Fruit fly (Drosophila melanogaster): ENCODE results near the gene CG15741.

The CG15741 gene

DNA sequence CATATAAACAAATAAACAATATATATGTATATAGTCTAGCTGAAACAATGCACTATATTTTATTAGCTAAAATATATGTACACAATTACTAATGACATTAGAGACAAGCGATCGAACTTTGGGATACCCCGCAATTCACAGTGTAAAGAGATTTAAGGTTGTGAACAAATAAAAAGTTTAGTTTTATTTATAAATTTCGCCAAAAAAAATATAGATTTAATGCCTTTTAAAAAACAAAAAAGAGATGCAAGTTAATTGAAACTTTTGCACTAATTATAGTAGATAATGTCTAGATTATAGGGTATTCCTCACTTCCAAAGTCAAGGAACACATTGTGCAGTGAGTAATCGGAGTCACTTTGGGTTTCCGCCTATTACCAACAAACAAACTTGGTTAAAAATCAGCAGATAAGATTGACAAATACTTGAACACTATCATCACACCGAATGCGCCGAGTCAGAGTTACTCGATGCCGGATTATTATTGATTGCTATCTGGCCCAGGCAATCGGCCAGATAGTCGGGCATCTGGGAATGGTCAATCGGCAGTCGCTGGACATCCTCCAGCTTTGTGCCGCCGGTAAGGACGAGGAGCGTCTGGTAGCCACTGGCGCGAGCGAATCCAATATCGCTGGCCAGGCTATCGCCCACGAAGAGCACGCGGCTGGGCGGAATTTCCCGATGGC, 37.5 kb upstream of the CG15741 start:
- no peak for TF ChIP-seq CG34367 (tag; optimal IDR thresholded peaks at IDR 0.05)
- TF ChIP-seq Ets98B (GFP tag; IDR thresholded peaks at IDR 0.05) = no peak
- no peak for TF ChIP-seq CG17806 (tag; optimal IDR thresholded peaks at IDR 0.05)
- TF ChIP-seq CG15710 (tag; optimal IDR thresholded peaks at IDR 0.05) = no peak
- no peak for TF ChIP-seq fd96Ca (GFP tag; IDR thresholded peaks at IDR 0.05)
- no peak for TF ChIP-seq CG8301 (tag; optimal IDR thresholded peaks at IDR 0.05)
- no peak for TF ChIP-seq rn (GFP tag; IDR thresholded peaks at IDR 0.05)
- TF ChIP-seq Pif1B (GFP tag; optimal IDR thresholded peaks at IDR 0.05) = no peak

dm6 chrX:11873116-11873515, 35.3 kb upstream of the CG15741 start, which contains the start of gene CG15739:
TSS of gene CG15739 (plus strand) at chrX:11873319.
- no peak for TF ChIP-seq CG15710 (tag; optimal IDR thresholded peaks at IDR 0.05)
- no peak for TF ChIP-seq CG32121 (GFP tag; IDR thresholded peaks at IDR 0.05)
- TF ChIP-seq Pif1A (GFP tag; optimal IDR thresholded peaks at IDR 0.05) = no peak
- no peak for TF ChIP-seq Ets98B (GFP tag; IDR thresholded peaks at IDR 0.05)
- no peak for TF ChIP-seq CG12605 (GFP tag; IDR thresholded peaks at IDR 0.05)
- TF ChIP-seq CG8159 (tag; optimal IDR thresholded peaks at IDR 0.05) = no peak
- no peak for TF ChIP-seq Pif1B (GFP tag; optimal IDR thresholded peaks at IDR 0.05)
- TF ChIP-seq CG8301 (tag; optimal IDR thresholded peaks at IDR 0.05) = no peak
- no peak for TF ChIP-seq rn (GFP tag; IDR thresholded peaks at IDR 0.05)
- TF ChIP-seq Snoo (tag; optimal IDR thresholded peaks at IDR 0.05) = no peak
- TF ChIP-seq CG9948 (tag; optimal IDR thresholded peaks at IDR 0.05) = no peak

DNA sequence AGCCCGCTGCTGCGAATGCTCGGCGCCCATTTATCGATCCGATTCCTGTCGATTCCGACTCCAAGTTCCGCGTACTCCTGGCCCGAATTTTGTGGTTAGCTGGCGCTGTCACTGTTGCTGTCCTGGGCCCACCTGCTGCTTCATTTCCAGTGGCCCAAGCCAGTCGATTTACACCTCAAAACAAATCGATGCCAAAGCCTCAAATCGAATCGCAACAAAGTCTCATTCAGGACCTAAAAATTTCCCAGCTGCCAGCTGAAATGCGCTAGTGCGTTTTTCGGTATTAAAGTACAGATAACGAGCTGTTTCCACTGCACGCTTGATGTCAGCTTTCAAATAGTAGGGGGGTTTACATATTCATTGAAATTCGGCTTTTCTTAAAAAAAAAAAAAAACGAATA, 34.7 kb upstream of the CG15741 start, which contains the start of gene BORCS5:
Gene BORCS5, minus strand, starts transcription at position 263 of the 400 bp plus-strand sequence.
- TF ChIP-seq fd96Ca (GFP tag; IDR thresholded peaks at IDR 0.05) (no peak), Ets98B (GFP tag; IDR thresholded peaks at IDR 0.05) (no peak), EcR (GFP tag; optimal IDR thresholded peaks at IDR 0.05) (no peak), Pif1B (GFP tag; optimal IDR thresholded peaks at IDR 0.05) (no peak), Pif1A (GFP tag; optimal IDR thresholded peaks at IDR 0.05) (no peak), Snoo (tag; optimal IDR thresholded peaks at IDR 0.05) (no peak), gl (tag; optimal IDR thresholded peaks at IDR 0.05) (no peak), CG32121 (GFP tag; IDR thresholded peaks at IDR 0.05) (no peak), CG14655 (GFP tag; optimal IDR thresholded peaks at IDR 0.05) (no peak), CG17806 (tag; optimal IDR thresholded peaks at IDR 0.05) (no peak), CG8159 (tag; optimal IDR thresholded peaks at IDR 0.05) (no peak), CG10348 (GFP tag; IDR thresholded peaks at IDR 0.05) (no peak), CG15710 (tag; optimal IDR thresholded peaks at IDR 0.05) (no peak), rn (GFP tag; IDR thresholded peaks at IDR 0.05) (no peak), CG13204 (GFP tag; optimal IDR thresholded peaks at IDR 0.05) (no peak), CG4496 (GFP tag; IDR thresholded peaks at IDR 0.05) (no peak), CG9948 (tag; optimal IDR thresholded peaks at IDR 0.05) (no peak), CG12605 (GFP tag; IDR thresholded peaks at IDR 0.05) (no peak), CG8301 (tag; optimal IDR thresholded peaks at IDR 0.05) (no peak), D1 (tag; optimal IDR thresholded peaks at IDR 0.05) (no peak)

- TF ChIP-seq fd96Ca (GFP tag; IDR thresholded peaks at IDR 0.05) (no peak), CG9948 (tag; optimal IDR thresholded peaks at IDR 0.05) (no peak), EcR (GFP tag; optimal IDR thresholded peaks at IDR 0.05) (no peak), CG14655 (GFP tag; optimal IDR thresholded peaks at IDR 0.05) (no peak), D1 (tag; optimal IDR thresholded peaks at IDR 0.05) (no peak), CG12605 (GFP tag; IDR thresholded peaks at IDR 0.05) (no peak), gl (tag; optimal IDR thresholded peaks at IDR 0.05) (no peak), CG4496 (GFP tag; IDR thresholded peaks at IDR 0.05) (no peak), Pif1B (GFP tag; optimal IDR thresholded peaks at IDR 0.05) (no peak), Ets98B (GFP tag; IDR thresholded peaks at IDR 0.05) (no peak), Snoo (tag; optimal IDR thresholded peaks at IDR 0.05) (no peak), CG15710 (tag; optimal IDR thresholded peaks at IDR 0.05) (no peak), rn (GFP tag; IDR thresholded peaks at IDR 0.05) (no peak), Pif1A (GFP tag; optimal IDR thresholded peaks at IDR 0.05) (no peak), CG32121 (GFP tag; IDR thresholded peaks at IDR 0.05) (no peak)
These were observed 31.0 kb upstream of the CG15741 start, which contains the start of the genes Nrd1 and CG1847 for dm6 chrX:11868866-11869265. TSS of gene Nrd1 (minus strand) at chrX:11868893. TSS of gene CG1847 (plus strand) at chrX:11869170.

DNA sequence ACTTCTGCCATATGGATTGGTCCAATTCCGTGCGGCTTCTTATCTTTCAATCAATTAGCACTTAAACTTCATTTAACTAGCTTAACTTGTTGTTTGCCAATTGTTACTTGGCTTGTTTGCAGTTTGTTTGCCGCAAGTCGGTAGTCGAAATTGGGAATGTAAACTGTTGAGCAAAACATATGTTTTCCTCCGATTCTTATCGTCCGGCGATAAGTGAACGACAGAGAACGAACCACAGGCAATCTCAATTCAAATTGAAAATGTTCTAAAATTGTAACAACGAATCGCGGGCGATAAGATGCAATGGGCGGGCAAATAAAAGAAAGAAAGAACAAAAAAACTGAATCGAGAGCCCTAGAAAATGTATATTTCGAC, 20.6 kb upstream of the CG15741 start:
- TF ChIP-seq CG17806 (tag; optimal IDR thresholded peaks at IDR 0.05) (no peak), Pif1A (GFP tag; optimal IDR thresholded peaks at IDR 0.05) (no peak), CG10348 (GFP tag; IDR thresholded peaks at IDR 0.05) (no peak), rn (GFP tag; IDR thresholded peaks at IDR 0.05) (no peak), CG4496 (GFP tag; IDR thresholded peaks at IDR 0.05) (no peak), CG8301 (tag; optimal IDR thresholded peaks at IDR 0.05) (no peak), CG32121 (GFP tag; IDR thresholded peaks at IDR 0.05) (no peak), CG13204 (GFP tag; optimal IDR thresholded peaks at IDR 0.05) (no peak), CG15710 (tag; optimal IDR thresholded peaks at IDR 0.05) (no peak), CG9948 (tag; optimal IDR thresholded peaks at IDR 0.05) (no peak)

Measured in whole organism, pupa.